Worm (Caenorhabditis elegans) whole organism, L1 larva: Measurements from ENCODE around the gene srx-64.
A peak's percentile ranks its signal among the peaks of the same experiment; 100 is the strongest.

Experiments
- C16A3.4 ChIP-seq: fragments of 150-350 bp; optimal IDR thresholded peaks from 2 replicates; lab custom pipeline; 2014; ENCODE audit warnings: missing biosample characterization, missing genetic modification characterization
- C34B4.2 ChIP-seq: sonication (generic microtip); optimal IDR thresholded peaks from 2 replicates; lab custom pipeline; 2017; ENCODE audit warnings: mild to moderate bottlenecking, missing genetic modification characterization, missing compliant biosample characterization
- Y116A8C.19 ChIP-seq: sonication (generic microtip); optimal IDR thresholded peaks from 2 replicates; lab custom pipeline; 2016; ENCODE audit warnings: missing compliant biosample characterization, missing genetic modification characterization, borderline replicate concordance
- aly-2 ChIP-seq: fragments of 150-350 bp; optimal IDR thresholded peaks from 2 replicates; lab custom pipeline; 2014; ENCODE audit warnings: missing biosample characterization, missing genetic modification characterization
- blmp-1 ChIP-seq: fragments of 150-350 bp; optimal IDR thresholded peaks from 2 replicates; lab custom pipeline; 2014; ENCODE audit warnings: missing biosample characterization, missing genetic modification characterization
- ceh-82 ChIP-seq, 3 experiments: fragments of 150-350 bp in 1 of 3; sonication (generic microtip) in 2 of 3; optimal IDR thresholded peaks; 2 replicates each; lab custom pipeline; 2014 to 2017; ENCODE audit warnings: missing biosample characterization in 3 of 3, missing genetic modification characterization in 3 of 3
- egl-27 ChIP-seq, 2 experiments: fragments of 150-350 bp in 1 of 2; sonication (generic microtip); optimal IDR thresholded peaks; 3 replicates each; lab custom pipeline; 2017 to 2018; ENCODE audit warnings: missing biosample characterization in 2 of 2, missing genetic modification characterization in 2 of 2, missing genetic modification reagents in 2 of 2
- elt-2 ChIP-seq: sonication (generic microtip); optimal IDR thresholded peaks from 2 replicates; lab custom pipeline; 2016; ENCODE audit warnings: missing genetic modification characterization, mild to moderate bottlenecking, inconsistent platforms, missing compliant biosample characterization, missing genetic modification reagents
- elt-3 ChIP-seq, 6 experiments: fragments of 150-350 bp in 1 of 6; sonication (generic microtip); optimal IDR thresholded peaks; 2 replicates each; lab custom pipeline; 2017 to 2018; ENCODE audit warnings: missing biosample characterization in 6 of 6, missing genetic modification characterization in 6 of 6, inconsistent platforms in 1 of 6
- ets-5 ChIP-seq: fragments of 200-800 bp; sonication (Bioruptor generic); IDR thresholded peaks from 2 replicates; pipeline ENCODE4 v1.3.6; 2022; ENCODE audit warnings: missing genetic modification characterization, missing compliant biosample characterization
- fkh-10 ChIP-seq: sonication (generic microtip); optimal IDR thresholded peaks from 2 replicates; lab custom pipeline; 2017; ENCODE audit warnings: missing biosample characterization, missing genetic modification reagents, missing genetic modification characterization
- fkh-8 ChIP-seq: sonication (generic microtip); optimal IDR thresholded peaks from 2 replicates; lab custom pipeline; 2016; ENCODE audit warnings: mild to moderate bottlenecking, missing genetic modification characterization, missing compliant biosample characterization
- grh-1 ChIP-seq: fragments of 200-800 bp; sonication (Bioruptor generic); IDR thresholded peaks from 2 replicates; pipeline ENCODE4 v1.3.6; 2022; ENCODE audit warnings: missing genetic modification reagents, missing genetic modification characterization, missing compliant biosample characterization
- hlh-4 ChIP-seq: sonication (generic microtip); optimal IDR thresholded peaks from 2 replicates; lab custom pipeline; 2016; ENCODE audit warnings: mild to moderate bottlenecking, missing genetic modification characterization, missing compliant biosample characterization
- hpl-2 ChIP-seq: fragments of 150-350 bp; optimal IDR thresholded peaks from 2 replicates; lab custom pipeline; 2014; ENCODE audit warnings: missing biosample characterization, missing genetic modification reagents, missing genetic modification characterization
- irx-1 ChIP-seq: sonication (generic microtip); optimal IDR thresholded peaks from 2 replicates; lab custom pipeline; 2016; ENCODE audit warnings: missing genetic modification characterization, missing compliant biosample characterization
- isw-1 ChIP-seq: fragments of 200-800 bp; sonication (Bioruptor generic); IDR thresholded peaks from 2 replicates; pipeline ENCODE4 v1.3.6; 2022; ENCODE audit warnings: missing genetic modification characterization, missing compliant biosample characterization
- lin-13 ChIP-seq: fragments of 150-350 bp; optimal IDR thresholded peaks from 2 replicates; lab custom pipeline; 2014; ENCODE audit warnings: missing biosample characterization, missing genetic modification reagents, missing genetic modification characterization
- lin-15B ChIP-seq: fragments of 150-350 bp; sonication (generic microtip); optimal IDR thresholded peaks from 3 replicates; lab custom pipeline; 2014; ENCODE audit warnings: missing biosample characterization, missing genetic modification characterization
- lin-35 ChIP-seq, 2 experiments: fragments of 150-350 bp; optimal IDR thresholded peaks; 2 replicates each; lab custom pipeline; 2014; ENCODE audit warnings: missing biosample characterization in 2 of 2, missing genetic modification characterization in 2 of 2, missing genetic modification reagents in 2 of 2
- lin-39 ChIP-seq: fragments of 150-350 bp; optimal IDR thresholded peaks from 2 replicates; lab custom pipeline; 2014; ENCODE audit warnings: missing biosample characterization, missing genetic modification reagents, missing genetic modification characterization
- lir-3 ChIP-seq: sonication (generic microtip); optimal IDR thresholded peaks from 2 replicates; lab custom pipeline; 2016; ENCODE audit warnings: mild to moderate bottlenecking, missing genetic modification characterization, moderate library complexity, missing compliant biosample characterization; ENCODE audit not compliant: poor library complexity
- mab-9 ChIP-seq: fragments of 200-800 bp; sonication (Bioruptor generic); IDR thresholded peaks from 2 replicates; pipeline ENCODE4 v1.3.6; 2022; ENCODE audit warnings: missing genetic modification reagents, missing genetic modification characterization, missing compliant biosample characterization
- mdl-1 ChIP-seq, 2 experiments: fragments of 150-350 bp; optimal IDR thresholded peaks; 2 replicates each; lab custom pipeline; 2014 to 2017; ENCODE audit warnings: missing biosample characterization in 2 of 2, missing genetic modification characterization in 2 of 2, inconsistent platforms in 1 of 2
- mef-2 ChIP-seq: fragments of 150-350 bp; optimal IDR thresholded peaks from 2 replicates; lab custom pipeline; 2014; ENCODE audit warnings: missing biosample characterization, missing genetic modification characterization
- nhr-11 ChIP-seq: fragments of 150-350 bp; optimal IDR thresholded peaks from 2 replicates; lab custom pipeline; 2014; ENCODE audit warnings: missing biosample characterization, missing genetic modification characterization
- nhr-20 ChIP-seq: sonication (generic microtip); optimal IDR thresholded peaks from 2 replicates; lab custom pipeline; 2016; ENCODE audit warnings: mild to moderate bottlenecking, missing genetic modification characterization, missing compliant biosample characterization
- nhr-47 ChIP-seq: sonication (generic microtip); optimal IDR thresholded peaks from 2 replicates; lab custom pipeline; 2016; ENCODE audit warnings: mild to moderate bottlenecking, missing genetic modification characterization, moderate library complexity, missing compliant biosample characterization
- nhr-71 ChIP-seq: sonication (generic microtip); optimal IDR thresholded peaks from 2 replicates; lab custom pipeline; 2016; ENCODE audit warnings: mild to moderate bottlenecking, missing genetic modification characterization, moderate library complexity, missing compliant biosample characterization
- nhr-84 ChIP-seq: sonication (generic microtip); optimal IDR thresholded peaks from 2 replicates; lab custom pipeline; 2017; ENCODE audit warnings: missing biosample characterization, missing genetic modification characterization
- nhr-85 ChIP-seq: sonication (generic microtip); peaks from one replicate; lab custom pipeline; 2016; ENCODE audit warnings: missing genetic modification characterization, inconsistent platforms, missing compliant biosample characterization
- nhr-90 ChIP-seq: sonication (generic microtip); optimal IDR thresholded peaks from 2 replicates; lab custom pipeline; 2016; ENCODE audit warnings: mild to moderate bottlenecking, missing genetic modification characterization, missing compliant biosample characterization; ENCODE audit not compliant: poor library complexity
- pax-3 ChIP-seq: fragments of 200-800 bp; sonication (Bioruptor generic); optimal IDR thresholded peaks from 2 replicates; lab custom pipeline; 2018; ENCODE audit warnings: mild to moderate bottlenecking, missing genetic modification characterization, moderate library complexity, missing compliant biosample characterization
- pqm-1 ChIP-seq: sonication (generic microtip); optimal IDR thresholded peaks from 3 replicates; lab custom pipeline; 2017; ENCODE audit warnings: missing biosample characterization, missing genetic modification characterization
- snpc-4 ChIP-seq: fragments of 150-350 bp; optimal IDR thresholded peaks from 2 replicates; lab custom pipeline; 2014; ENCODE audit warnings: missing biosample characterization, missing genetic modification characterization
- sox-4 ChIP-seq: sonication (generic microtip); optimal IDR thresholded peaks from 2 replicates; lab custom pipeline; 2016; ENCODE audit warnings: missing genetic modification characterization, missing compliant biosample characterization
- sptf-1 ChIP-seq: fragments of 150-350 bp; optimal IDR thresholded peaks from 2 replicates; lab custom pipeline; 2014; ENCODE audit warnings: missing biosample characterization, missing genetic modification characterization
- swsn-7 ChIP-seq: sonication (generic microtip); optimal IDR thresholded peaks from 2 replicates; lab custom pipeline; 2016; ENCODE audit warnings: missing genetic modification characterization, missing compliant biosample characterization
- tbx-2 ChIP-seq: sonication (generic microtip); optimal IDR thresholded peaks from 2 replicates; lab custom pipeline; 2016; ENCODE audit warnings: missing genetic modification characterization, missing compliant biosample characterization
- tlp-1 ChIP-seq: fragments of 150-350 bp; optimal IDR thresholded peaks from 2 replicates; lab custom pipeline; 2014; ENCODE audit warnings: missing biosample characterization, missing genetic modification characterization
- unc-30 ChIP-seq: sonication (generic microtip); optimal IDR thresholded peaks from 2 replicates; lab custom pipeline; 2017; ENCODE audit warnings: missing biosample characterization, missing genetic modification characterization
- unc-86 ChIP-seq: sonication (generic microtip); optimal IDR thresholded peaks from 2 replicates; lab custom pipeline; 2016; ENCODE audit warnings: missing genetic modification characterization, missing compliant biosample characterization
- unc-98 ChIP-seq: fragments of 200-800 bp; sonication (Bioruptor generic); IDR thresholded peaks from 2 replicates; pipeline ENCODE4 v1.3.6; 2022; ENCODE audit warnings: missing genetic modification characterization, missing compliant biosample characterization
- zag-1 ChIP-seq: fragments of 150-350 bp; optimal IDR thresholded peaks from 2 replicates; lab custom pipeline; 2014; ENCODE audit warnings: missing biosample characterization, missing genetic modification characterization
- ztf-4 ChIP-seq: fragments of 150-350 bp; optimal IDR thresholded peaks from 2 replicates; lab custom pipeline; 2014; ENCODE audit warnings: missing biosample characterization, missing genetic modification characterization

The srx-64 gene

DNA sequence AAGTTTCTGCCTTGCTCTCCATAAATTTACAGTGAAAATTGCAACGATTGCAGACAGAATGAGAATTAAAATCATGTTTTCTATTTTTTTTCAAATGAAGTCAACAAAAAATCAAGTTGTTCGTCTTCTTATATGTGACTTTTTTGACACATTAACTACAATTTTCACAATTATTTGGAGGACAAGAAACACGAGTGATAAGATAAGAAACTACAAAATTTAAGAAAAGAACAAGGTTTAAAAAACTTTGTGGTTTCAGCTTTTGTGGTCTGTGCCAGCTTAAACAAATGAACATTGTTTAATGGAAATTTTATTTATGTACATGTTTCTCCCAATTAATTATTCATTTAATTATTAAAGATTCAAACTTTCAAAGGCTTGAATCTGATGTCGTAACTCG, 41.2 kb downstream of the srx-64 start, which contains the start of gene cyp-34A9:
cyp-34A9 (minus strand) TSS at position 131 of the 400 bp plus-strand sequence.
- TF ChIP-seq nhr-85 (tag; lab: Kevin White, UChicago) (peak; percentile 4), fkh-8 (tag; lab: Kevin White, UChicago) (no peak), grh-1 (GFP tag; lab: Robert Waterston, UW) (no peak), lin-39 (tag; lab: Kevin White, UChicago) (no peak), sox-4 (tag; lab: Kevin White, UChicago) (no peak), nhr-11 (no peak), lin-15B (no peak), hlh-4 (tag; lab: Kevin White, UChicago) (no peak), aly-2 (tag; lab: Kevin White, UChicago) (no peak), snpc-4 (no peak), unc-98 (GFP tag; lab: Robert Waterston, UW) (no peak), hpl-2 (GFP tag; lab: Kevin White, UChicago) (no peak), fkh-10 (GFP tag; lab: Kevin White, UChicago) (no peak), elt-3 (tag; optimal IDR thresholded peaks at IDR 0.05; lab: Kevin White, UChicago) (peak in 4 of 6 experiments; percentile 3 to 65 (median 30)), nhr-84 (tag; lab: Kevin White, UChicago) (no peak), nhr-47 (no peak), ets-5 (no peak), lin-35 (GFP tag; optimal IDR thresholded peaks at IDR 0.05; lab: Kevin White, UChicago) (peak in 1 of 2 experiments; percentile 14), pax-3 (tag; lab: Kevin White, UChicago) (no peak), C34B4.2 (tag; lab: Kevin White, UChicago) (no peak), tbx-2 (tag; lab: Kevin White, UChicago) (no peak), nhr-20 (tag; lab: Kevin White, UChicago) (peak; percentile 69), irx-1 (tag; lab: Kevin White, UChicago) (no peak), blmp-1 (no peak), egl-27 (tag; optimal IDR thresholded peaks at IDR 0.05; lab: Kevin White, UChicago) (no peak), elt-2 (tag; lab: Kevin White, UChicago) (peak; percentile 66), nhr-71 (tag; lab: Kevin White, UChicago) (peak; percentile 13), pqm-1 (tag; lab: Kevin White, UChicago) (no peak), ceh-82 (tag; optimal IDR thresholded peaks at IDR 0.05; lab: Kevin White, UChicago) (no peak), unc-30 (tag; lab: Kevin White, UChicago) (no peak), tlp-1 (tag; lab: Kevin White, UChicago) (no peak), nhr-90 (tag; lab: Kevin White, UChicago) (peak; percentile 8), sptf-1 (no peak), lir-3 (tag; lab: Kevin White, UChicago) (no peak)

DNA sequence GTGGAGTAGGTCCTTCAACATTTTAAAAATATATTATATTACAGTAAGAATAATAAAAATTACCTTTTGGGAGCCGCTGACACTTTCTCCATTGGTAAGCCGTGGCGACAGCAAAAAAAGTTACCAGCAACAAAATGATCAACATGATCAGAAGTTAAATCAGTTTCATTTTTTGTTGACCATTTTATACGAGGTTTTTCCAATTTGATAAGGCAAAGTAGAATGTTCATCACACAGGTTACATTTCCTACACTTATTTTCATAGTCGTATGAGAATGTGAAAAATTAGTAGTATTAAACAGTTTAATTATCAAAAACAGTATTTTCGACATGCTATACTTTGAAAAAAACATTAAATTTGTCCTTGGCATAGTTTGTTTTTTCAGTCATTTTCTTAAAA, 43.6 kb downstream of the srx-64 start, which contains the start of gene cyp-34A10:
cyp-34A10 (minus strand) TSS at position 146 of the 400 bp plus-strand sequence.
- TF ChIP-seq pqm-1 (tag; lab: Kevin White, UChicago) = no peak
- no peak for TF ChIP-seq elt-3 (tag; optimal IDR thresholded peaks at IDR 0.05; lab: Kevin White, UChicago)
- no peak for TF ChIP-seq tlp-1 (tag; lab: Kevin White, UChicago)
- TF ChIP-seq mdl-1 (tag; optimal IDR thresholded peaks at IDR 0.05; lab: Kevin White, UChicago) = no peak
- no peak for TF ChIP-seq lin-15B
- TF ChIP-seq C16A3.4 (tag; lab: Kevin White, UChicago) = no peak
- no peak for TF ChIP-seq ztf-4
- TF ChIP-seq swsn-7 (tag; lab: Kevin White, UChicago) = no peak
- TF ChIP-seq Y116A8C.19 (tag; lab: Kevin White, UChicago) = no peak

DNA sequence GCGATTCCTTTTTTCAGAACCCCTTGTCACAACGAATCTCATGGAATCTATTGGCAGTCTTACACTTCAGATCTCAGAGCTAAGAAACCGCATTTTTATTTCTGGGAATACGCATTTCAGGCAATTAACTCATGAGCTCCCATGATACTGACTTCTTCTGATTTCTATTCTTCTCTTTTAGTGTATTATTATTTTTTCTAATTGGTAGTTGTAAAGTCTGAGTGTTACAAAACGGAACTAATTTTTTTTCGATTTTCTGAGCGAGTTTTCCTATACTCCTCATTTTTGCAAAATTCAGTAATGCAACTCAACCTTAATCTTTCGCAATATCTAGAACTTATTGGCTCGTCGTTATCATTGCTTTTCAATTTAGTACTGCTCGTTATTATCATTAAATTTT, 45.2 kb downstream of the srx-64 start, which contains the start of gene str-82:
str-82 (plus strand) TSS at position 301 of the 400 bp plus-strand sequence.
- TF ChIP-seq tbx-2 (tag; lab: Kevin White, UChicago) = no peak
- TF ChIP-seq zag-1 (tag; lab: Kevin White, UChicago) = no peak
- no peak for TF ChIP-seq lin-35 (GFP tag; optimal IDR thresholded peaks at IDR 0.05; lab: Kevin White, UChicago)
- no peak for TF ChIP-seq lir-3 (tag; lab: Kevin White, UChicago)
- TF ChIP-seq mab-9 (GFP tag; lab: Robert Waterston, UW) = no peak
- TF ChIP-seq pqm-1 (tag; lab: Kevin White, UChicago) = no peak
- no peak for TF ChIP-seq swsn-7 (tag; lab: Kevin White, UChicago)
- no peak for TF ChIP-seq unc-86 (tag; lab: Kevin White, UChicago)
- TF ChIP-seq isw-1 (GFP tag; lab: Robert Waterston, UW) = no peak
- no peak for TF ChIP-seq unc-98 (GFP tag; lab: Robert Waterston, UW)
- TF ChIP-seq egl-27 (tag; optimal IDR thresholded peaks at IDR 0.05; lab: Kevin White, UChicago) = no peak
- no peak for TF ChIP-seq hlh-4 (tag; lab: Kevin White, UChicago)
- no peak for TF ChIP-seq mef-2 (tag; lab: Kevin White, UChicago)
- TF ChIP-seq lin-13 (GFP tag; lab: Kevin White, UChicago) = no peak
